Fruit fly (Drosophila melanogaster): ENCODE measurements around the gene Obp19a.

dm6 chrX:20433345-20434332 is 18.1 kb downstream of the Obp19a start, which contains the start of gene CG1695:
- TF ChIP-seq Crg-1 (GFP tag; optimal IDR thresholded peaks at IDR 0.05) = no peak
- peak; percentile 29 for TF ChIP-seq toe (GFP tag; optimal IDR thresholded peaks at IDR 0.05)
- TF ChIP-seq CG14711 (tag; optimal IDR thresholded peaks at IDR 0.05) = peak; percentile 64
- no peak for TF ChIP-seq ovo (GFP tag; optimal IDR thresholded peaks at IDR 0.05)
- TF ChIP-seq CG5204 (GFP tag; optimal IDR thresholded peaks at IDR 0.05) = peak; percentile 40
- TF ChIP-seq Mnt (GFP tag; optimal IDR thresholded peaks at IDR 0.05) = no peak
- no peak for TF ChIP-seq CG11617 (GFP tag; optimal IDR thresholded peaks at IDR 0.05)
- TF ChIP-seq CG12768 (GFP tag; optimal IDR thresholded peaks at IDR 0.05) = no peak
- TF ChIP-seq tj (GFP tag; optimal IDR thresholded peaks at IDR 0.05) = no peak
